Fruit fly (Drosophila melanogaster): ENCODE measurements around the gene Spag1.

The Spag1 gene

DNA sequence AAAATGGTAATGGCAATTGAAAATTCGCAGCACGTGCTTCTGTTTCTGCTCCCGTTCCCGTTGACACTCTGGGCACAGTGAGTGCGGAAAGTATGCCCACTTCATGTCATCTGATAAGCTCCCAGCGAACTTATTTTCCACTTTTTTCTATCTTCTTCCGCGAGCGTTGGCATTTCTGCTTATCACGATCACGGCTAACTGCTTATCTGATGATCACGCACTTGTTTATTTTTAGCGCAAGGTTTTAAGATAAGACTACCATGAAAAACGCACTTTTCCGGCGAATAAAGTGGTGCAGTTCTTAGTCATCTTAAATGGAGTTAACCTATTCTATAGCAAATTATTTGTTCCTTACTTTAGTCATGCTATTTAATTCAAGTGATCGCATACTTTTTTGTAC, 10.2 kb upstream of the Spag1 start (continued):
- TF ChIP-seq CG12659 (GFP tag; optimal IDR thresholded peaks at IDR 0.05) (peak; percentile 52), CG33557 (GFP tag; optimal IDR thresholded peaks at IDR 0.05) (no peak), Kr (GFP tag; optimal IDR thresholded peaks at IDR 0.05) (no peak), CG13424 (tag; optimal IDR thresholded peaks at IDR 0.05) (peak; percentile 48), Sox102F (GFP tag; optimal IDR thresholded peaks at IDR 0.05) (peak; percentile 69), CG15514 (GFP tag; optimal IDR thresholded peaks at IDR 0.05) (no peak), CG11093 (GFP tag; IDR thresholded peaks at IDR 0.05) (no peak), ci (GFP tag; IDR thresholded peaks at IDR 0.05) (no peak), chn (GFP tag; optimal IDR thresholded peaks at IDR 0.05) (peak; percentile 24), Drgx (GFP tag; IDR thresholded peaks at IDR 0.05) (no peak), Jarid2 (GFP tag; optimal IDR thresholded peaks at IDR 0.05) (peak; percentile 17), aop (GFP tag; IDR thresholded peaks at IDR 0.05) (no peak), CG6654 (GFP tag; optimal IDR thresholded peaks at IDR 0.05) (no peak), Ptx1 (GFP tag; IDR thresholded peaks at IDR 0.05) (peak; percentile 61), lmd (GFP tag; IDR thresholded peaks at IDR 0.05) (peak; percentile 53), CG8359 (GFP tag; optimal IDR thresholded peaks at IDR 0.05; ENCODE audit: borderline replicate concordance) (no peak), Trl (optimal IDR thresholded peaks at IDR 0.05) (no peak), Trl (GFP tag; optimal IDR thresholded peaks at IDR 0.05) (no peak), nom (GFP tag; optimal IDR thresholded peaks at IDR 0.05) (no peak), klu (GFP tag; IDR thresholded peaks at IDR 0.05) (no peak), Sox100B (GFP tag; optimal IDR thresholded peaks at IDR 0.05) (peak; percentile 65), bcd (GFP tag; optimal IDR thresholded peaks at IDR 0.05) (peak; percentile 19), CG17361 (GFP tag; IDR thresholded peaks at IDR 0.05) (peak; percentile 75), fd102C (GFP tag; optimal IDR thresholded peaks at IDR 0.05) (no peak), sna (GFP tag; IDR thresholded peaks at IDR 0.05; ENCODE audit: partially characterized antibody) (no peak), CG13287 (GFP tag; IDR thresholded peaks at IDR 0.05; ENCODE audit: partially characterized antibody) (no peak), CG18764 (GFP tag; optimal IDR thresholded peaks at IDR 0.05) (no peak), HLH3B (GFP tag; IDR thresholded peaks at IDR 0.05) (peak; percentile 19; the same call in 1 of the 2 replicates), CG13123 (GFP tag; optimal IDR thresholded peaks at IDR 0.05) (no peak), CG16779 (GFP tag; IDR thresholded peaks at IDR 0.05) (no peak), CG2712 (tag; optimal IDR thresholded peaks at IDR 0.05) (peak; percentile 53), sqz (GFP tag; optimal IDR thresholded peaks at IDR 0.05) (no peak), crol (GFP tag; IDR thresholded peaks at IDR 0.05) (no peak), Med (GFP tag) (peak; percentile 84), D (optimal IDR thresholded peaks at IDR 0.05) (no peak), D (GFP tag; optimal IDR thresholded peaks at IDR 0.05) (no peak), E2f1 (GFP tag; IDR thresholded peaks at IDR 0.05) (no peak), CG14965 (GFP tag; optimal IDR thresholded peaks at IDR 0.05; ENCODE audit: borderline replicate concordance) (no peak), NFAT (GFP tag; IDR thresholded peaks at IDR 0.05) (no peak), rib (GFP tag; IDR thresholded peaks at IDR 0.05) (no peak), yki (optimal IDR thresholded peaks at IDR 0.05) (no peak), ind (GFP tag; optimal IDR thresholded peaks at IDR 0.05) (peak; percentile 60), CG8765 (GFP tag; IDR thresholded peaks at IDR 0.05) (no peak), esg (GFP tag; conservative IDR thresholded peaks at IDR 0.05) (no peak; the same call in 1 of the 2 replicates), HHEX (GFP tag; optimal IDR thresholded peaks at IDR 0.05) (peak; percentile 52), shn (GFP tag; optimal IDR thresholded peaks at IDR 0.05) (no peak), Hr39 (optimal IDR thresholded peaks at IDR 0.05) (no peak), CG30431 (GFP tag; optimal IDR thresholded peaks at IDR 0.05) (peak; percentile 15), Dll (GFP tag; IDR thresholded peaks at IDR 0.05; ENCODE audit: partially characterized antibody) (no peak), gro (GFP tag; optimal IDR thresholded peaks at IDR 0.05) (peak; percentile 36), al (GFP tag; IDR thresholded peaks at IDR 0.05) (no peak), stwl (tag; optimal IDR thresholded peaks at IDR 0.05) (no peak), gem (tag; optimal IDR thresholded peaks at IDR 0.05) (no peak)
